Worm (Caenorhabditis elegans) whole organism, L4 larva: ENCODE data around the gene nhr-205.

ENCODE experiments used
- mdl-1 ChIP-seq, 2 experiments: fragments of 150-350 bp in 1 of 2; sonication (generic microtip) in 1 of 2; optimal IDR thresholded peaks; 2 replicates each; lab custom pipeline; 2014 to 2017; ENCODE audit warnings: missing biosample characterization in 2 of 2, missing genetic modification characterization in 2 of 2
- nhr-76 ChIP-seq: fragments of 150-350 bp; optimal IDR thresholded peaks from 2 replicates; lab custom pipeline; 2014; ENCODE audit warnings: missing biosample characterization, missing genetic modification characterization
- pqm-1 ChIP-seq: sonication (generic microtip); optimal IDR thresholded peaks from 2 replicates; lab custom pipeline; 2017; ENCODE audit warnings: missing biosample characterization, missing genetic modification characterization
- spr-3 ChIP-seq: fragments of 200-800 bp; sonication (Bioruptor generic); optimal IDR thresholded peaks from 2 replicates; lab custom pipeline; 2018; ENCODE audit warnings: mild to moderate bottlenecking, missing genetic modification characterization, missing compliant biosample characterization
- tag-97 ChIP-seq: fragments of 200-800 bp; sonication (Bioruptor generic); IDR thresholded peaks from 2 replicates; pipeline ENCODE4 v1.3.6; 2022; ENCODE audit warnings: missing genetic modification characterization, missing compliant biosample characterization
- zag-1 ChIP-seq: fragments of 150-350 bp; optimal IDR thresholded peaks from 2 replicates; lab custom pipeline; 2014; ENCODE audit warnings: missing biosample characterization, missing genetic modification characterization

- no peak for TF ChIP-seq nhr-76 (tag; lab: Kevin White, UChicago)
- TF ChIP-seq pqm-1 (tag; lab: Kevin White, UChicago): no peak
- TF ChIP-seq tag-97: no peak
- TF ChIP-seq spr-3 (GFP tag; lab: Kevin White, UChicago): no peak
- no peak for TF ChIP-seq zag-1
- TF ChIP-seq mdl-1 (tag; optimal IDR thresholded peaks at IDR 0.05; lab: Kevin White, UChicago): no peak
Measured at ce11 chrV:10047189-10047588, 34.4 kb downstream of the nhr-205 start.
